Worm (Caenorhabditis elegans) whole organism, L4/young adult: ENCODE measurements around the gene zyg-12.
A peak's percentile ranks its signal among the peaks of the same experiment; 100 is the strongest.

Source experiments
- W03F9.2 ChIP-seq: fragments of 150-350 bp; optimal IDR thresholded peaks from 2 replicates; lab custom pipeline; 2014; ENCODE audit warnings: missing biosample characterization, missing genetic modification characterization
- dao-5 ChIP-seq: sonication (generic microtip); optimal IDR thresholded peaks from 2 replicates; lab custom pipeline; 2016; ENCODE audit warnings: missing genotype, missing genetic modification characterization, moderate library complexity, missing compliant biosample characterization
- him-1 ChIP-seq: sonication (generic microtip); optimal IDR thresholded peaks from 2 replicates; lab custom pipeline; 2016; ENCODE audit warnings: missing genotype, missing genetic modification reagents, missing genetic modification characterization, missing compliant biosample characterization

The zyg-12 gene

ce11 chrII:4954099-4954959, 4.6 kb downstream of the zyg-12 start:
- TF ChIP-seq W03F9.2 (no peak), him-1 (no peak), dao-5 (no peak)

- peak; percentile 38 for TF ChIP-seq W03F9.2
- no peak for TF ChIP-seq dao-5
Observed at ce11 chrII:4955353-4955752, 5.7 kb downstream of the zyg-12 start, which contains the start of gene pbs-3. Gene pbs-3, minus strand, starts transcription at chrII:4955427.

ce11 chrII:4959719-4960118, 10.0 kb downstream of the zyg-12 start, which contains the start of gene ulp-2:
Gene ulp-2, minus strand, starts transcription at chrII:4959876.
- TF ChIP-seq dao-5 = no peak
- TF ChIP-seq W03F9.2 = no peak
- TF ChIP-seq him-1 = no peak

- peak; percentile 9 for TF ChIP-seq W03F9.2
- TF ChIP-seq dao-5 = no peak
Observed at ce11 chrII:4960690-4961089, 11.0 kb downstream of the zyg-12 start.

ce11 chrII:4966576-4966975, 16.9 kb downstream of the zyg-12 start:
- TF ChIP-seq him-1 (no peak), dao-5 (no peak), W03F9.2 (no peak)

ce11 chrII:4967636-4968035, 17.9 kb downstream of the zyg-12 start:
- no peak for TF ChIP-seq him-1
- no peak for TF ChIP-seq dao-5
- TF ChIP-seq W03F9.2 = no peak

ce11 chrII:4968863-4969262, 19.2 kb downstream of the zyg-12 start, which contains the start of gene shc-2:
Gene shc-2, plus strand, starts transcription at chrII:4969163.
- TF ChIP-seq him-1 (no peak), W03F9.2 (no peak), dao-5 (no peak)

ce11 chrII:4974448-4974951, 24.8 kb downstream of the zyg-12 start:
- TF ChIP-seq him-1 = no peak
- TF ChIP-seq dao-5 = no peak
- TF ChIP-seq W03F9.2 = no peak

- TF ChIP-seq dao-5 (no peak), him-1 (no peak), W03F9.2 (no peak)
Observed at ce11 chrII:4975311-4975710, 25.6 kb downstream of the zyg-12 start.

- TF ChIP-seq W03F9.2 (no peak), dao-5 (no peak), him-1 (no peak)
Observed at ce11 chrII:4981682-4982404, 32.1 kb downstream of the zyg-12 start.

ce11 chrII:4984151-4984550, 34.5 kb downstream of the zyg-12 start:
- TF ChIP-seq W03F9.2 (no peak), him-1 (no peak), dao-5 (no peak)

- no peak for TF ChIP-seq dao-5
Observed at ce11 chrII:4985961-4986503, 36.3 kb downstream of the zyg-12 start.

- TF ChIP-seq dao-5 (no peak), W03F9.2 (no peak), him-1 (no peak)
Observed at ce11 chrII:4986664-4987063, 37.0 kb downstream of the zyg-12 start.

- TF ChIP-seq dao-5 (no peak), W03F9.2 (no peak), him-1 (no peak)
Observed at ce11 chrII:4987257-4987656, 37.6 kb downstream of the zyg-12 start.

- TF ChIP-seq dao-5 (no peak), him-1 (no peak), W03F9.2 (no peak)
Observed at ce11 chrII:4989802-4990201, 40.1 kb downstream of the zyg-12 start, which contains the start of gene T27F7.12. Gene T27F7.12, plus strand, starts transcription at chrII:4990102.

ce11 chrII:4992977-4993376, 43.3 kb downstream of the zyg-12 start, which contains the start of gene pigb-1:
Gene pigb-1, minus strand, starts transcription at chrII:4993077.
- no peak for TF ChIP-seq him-1
- TF ChIP-seq W03F9.2 = no peak
- TF ChIP-seq dao-5 = no peak
